Worm (Caenorhabditis elegans): Measurements from ENCODE around the gene F59E11.5.

- TF ChIP-seq lsy-2 (tag; optimal IDR thresholded peaks at IDR 0.05) (no peak), unc-62 (GFP tag; optimal IDR thresholded peaks at IDR 0.05) (no peak), ceh-83 (GFP tag; optimal IDR thresholded peaks at IDR 0.05) (no peak), nhr-237 (tag; optimal IDR thresholded peaks at IDR 0.05) (no peak), ztf-11 (tag; optimal IDR thresholded peaks at IDR 0.05) (no peak), pha-4 (tag; optimal IDR thresholded peaks at IDR 0.05) (no peak), snpc-4 (tag; optimal IDR thresholded peaks at IDR 0.05) (no peak), unc-39 (tag; optimal IDR thresholded peaks at IDR 0.05) (no peak), bed-3 (GFP tag; optimal IDR thresholded peaks at IDR 0.05) (no peak), ceh-39 (tag; optimal IDR thresholded peaks at IDR 0.05) (no peak), lin-13 (tag; optimal IDR thresholded peaks at IDR 0.05) (no peak), nhr-28 (tag; optimal IDR thresholded peaks at IDR 0.05) (no peak), ham-2 (GFP tag; optimal IDR thresholded peaks at IDR 0.05) (no peak), nhr-76 (tag; optimal IDR thresholded peaks at IDR 0.05) (no peak)
These were observed 8.4 kb downstream of the F59E11.5 start, which contains the start of gene srx-1 for ce11 chrV:9003291-9003690.

Measured in whole organism, mixed stage, embryonic.